Worm (Caenorhabditis elegans): ENCODE data around the gene F18H3.4.

Gene F18H3.4

DNA sequence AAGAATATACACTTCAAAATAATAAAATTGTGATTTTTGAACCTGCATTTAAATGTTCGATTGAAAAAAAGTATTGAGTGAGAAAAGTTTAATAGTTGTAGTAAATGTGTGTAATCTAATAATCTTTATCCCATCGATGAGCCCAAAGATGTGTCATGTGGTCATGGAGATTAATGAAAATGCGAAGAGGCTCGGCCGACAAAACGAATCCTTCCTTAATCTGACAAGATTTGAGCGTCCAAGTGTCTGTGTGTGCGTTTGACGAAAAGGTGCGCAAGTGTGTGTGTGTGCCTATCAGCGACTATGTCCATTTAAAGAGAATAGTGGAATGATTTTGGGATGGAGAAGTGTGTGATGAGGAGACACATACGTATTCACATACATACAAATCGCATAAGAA lies 45.1 kb downstream of the F18H3.4 start:
- TF ChIP-seq tra-1 (GFP tag; IDR thresholded peaks at IDR 0.05) (no peak), ceh-44 (GFP tag; IDR thresholded peaks at IDR 0.05) (no peak), nhr-42 (GFP tag; IDR thresholded peaks at IDR 0.05) (no peak), lin-15B (tag; optimal IDR thresholded peaks at IDR 0.05) (no peak), lin-13 (GFP tag; optimal IDR thresholded peaks at IDR 0.05) (no peak), Y48G9A.11 (GFP tag; IDR thresholded peaks at IDR 0.05) (no peak), lin-38 (GFP tag; IDR thresholded peaks at IDR 0.05) (no peak), T26A8.4 (GFP tag; IDR thresholded peaks at IDR 0.05) (no peak), nhr-28 (tag; optimal IDR thresholded peaks at IDR 0.05) (no peak), mes-2 (tag; optimal IDR thresholded peaks at IDR 0.05; ENCODE audit: poor library complexity, severe bottlenecking) (no peak), lin-39 (tag; optimal IDR thresholded peaks at IDR 0.05) (no peak), egl-43 (GFP tag; IDR thresholded peaks at IDR 0.05) (no peak), nhr-102 (tag; optimal IDR thresholded peaks at IDR 0.05) (no peak), T20F7.1 (GFP tag; optimal IDR thresholded peaks at IDR 0.05) (no peak), F10B5.3 (tag; optimal IDR thresholded peaks at IDR 0.05) (no peak), nhr-25 (tag; optimal IDR thresholded peaks at IDR 0.05; ENCODE audit: borderline replicate concordance, insufficient read depth) (no peak), arid-1 (GFP tag; conservative IDR thresholded peaks at IDR 0.05) (no peak), Y75B8A.6 (GFP tag; IDR thresholded peaks at IDR 0.05) (no peak)

DNA sequence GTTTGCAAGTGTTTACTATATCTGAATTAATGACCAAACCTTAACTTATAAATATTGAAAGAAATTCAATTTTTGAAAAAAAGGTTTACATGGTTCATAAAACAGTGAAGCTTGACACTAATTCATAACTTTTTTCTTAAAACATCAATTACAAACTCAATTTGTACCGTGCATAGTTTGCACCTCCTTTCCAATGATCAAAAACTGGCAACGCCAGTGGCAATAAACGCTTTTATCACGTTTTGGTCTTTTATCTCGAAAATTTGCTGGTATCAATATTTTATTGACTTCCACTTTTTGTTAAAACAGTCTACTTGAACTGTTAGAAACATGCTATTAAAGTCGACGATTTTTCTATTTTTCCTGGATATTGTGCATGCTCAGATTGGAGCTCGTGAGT lies 49.6 kb downstream of the F18H3.4 start, which contains the start of gene F54B11.11:
Gene F54B11.11, plus strand, starts transcription at position 301 of the 400 bp plus-strand sequence.
- TF ChIP-seq nhr-111 (GFP tag; optimal IDR thresholded peaks at IDR 0.05), result no peak
- no peak for TF ChIP-seq arid-1 (GFP tag; conservative IDR thresholded peaks at IDR 0.05)
- no peak for TF ChIP-seq ceh-28 (tag; optimal IDR thresholded peaks at IDR 0.05)
- TF ChIP-seq ceh-32 (tag; optimal IDR thresholded peaks at IDR 0.05; ENCODE audit: poor library complexity), result no peak
- TF ChIP-seq lin-13 (GFP tag; optimal IDR thresholded peaks at IDR 0.05), result no peak
- no peak for TF ChIP-seq nhr-10 (tag; optimal IDR thresholded peaks at IDR 0.05)
- TF ChIP-seq mes-2 (tag; optimal IDR thresholded peaks at IDR 0.05; ENCODE audit: poor library complexity, severe bottlenecking), result no peak
- no peak for TF ChIP-seq dmd-8 (GFP tag; IDR thresholded peaks at IDR 0.05)
- TF ChIP-seq egl-43 (GFP tag; IDR thresholded peaks at IDR 0.05), result no peak
- no peak for TF ChIP-seq tra-1 (GFP tag; IDR thresholded peaks at IDR 0.05)
- no peak for TF ChIP-seq nhr-77 (tag; optimal IDR thresholded peaks at IDR 0.05)
- TF ChIP-seq unc-62 (GFP tag; optimal IDR thresholded peaks at IDR 0.05 in 1 of 2), result no peak
- no peak for TF ChIP-seq unc-62 (tag; optimal IDR thresholded peaks at IDR 0.05)
- TF ChIP-seq zip-2 (tag; optimal IDR thresholded peaks at IDR 0.05), result no peak
- TF ChIP-seq nhr-6 (tag; optimal IDR thresholded peaks at IDR 0.05), result no peak
- no peak for TF ChIP-seq aha-1 (tag)
- no peak for TF ChIP-seq dve-1 (tag; optimal IDR thresholded peaks at IDR 0.05; ENCODE audit: insufficient read depth)
- TF ChIP-seq cey-2 (tag; optimal IDR thresholded peaks at IDR 0.05; ENCODE audit: borderline replicate concordance, insufficient read depth), result no peak
- no peak for TF ChIP-seq daf-8 (GFP tag; IDR thresholded peaks at IDR 0.05)
